Worm (Caenorhabditis elegans): Measurements from ENCODE around the gene T04C9.1.
A peak's percentile ranks its signal among the peaks of the same experiment; 100 is the strongest.

Gene T04C9.1

ce11 chrIII:5949817-5950216 lies 43.2 kb upstream of the T04C9.1 start:
- TF ChIP-seq dpl-1 (GFP tag; optimal IDR thresholded peaks at IDR 0.05) (no peak), nhr-237 (tag; optimal IDR thresholded peaks at IDR 0.05) (no peak), hpl-2 (GFP tag; optimal IDR thresholded peaks at IDR 0.05) (no peak), irx-1 (tag; optimal IDR thresholded peaks at IDR 0.05) (no peak), F16B12.6 (tag; optimal IDR thresholded peaks at IDR 0.05) (no peak), dsc-1 (tag; optimal IDR thresholded peaks at IDR 0.05) (peak; percentile 22), nhr-71 (tag; optimal IDR thresholded peaks at IDR 0.05) (peak; percentile 51), nhr-20 (tag; optimal IDR thresholded peaks at IDR 0.05) (no peak), lin-14 (GFP tag; optimal IDR thresholded peaks at IDR 0.05) (peak; percentile 87), xbp-1 (tag; optimal IDR thresholded peaks at IDR 0.05) (no peak), blmp-1 (tag; optimal IDR thresholded peaks at IDR 0.05) (no peak), pqm-1 (tag; optimal IDR thresholded peaks at IDR 0.05) (no peak), nhr-85 (tag) (no peak), sptf-1 (tag; optimal IDR thresholded peaks at IDR 0.05) (no peak), ets-5 (GFP tag; IDR thresholded peaks at IDR 0.05) (no peak), snpc-4 (tag; optimal IDR thresholded peaks at IDR 0.05) (no peak), skn-1 (tag; optimal IDR thresholded peaks at IDR 0.05) (no peak), ces-1 (GFP tag; optimal IDR thresholded peaks at IDR 0.05) (no peak), elt-2 (tag; optimal IDR thresholded peaks at IDR 0.05) (no peak), elt-3 (tag; optimal IDR thresholded peaks at IDR 0.05) (no peak), alr-1 (tag; optimal IDR thresholded peaks at IDR 0.05; ENCODE audit: borderline replicate concordance) (no peak), ceh-82 (tag; optimal IDR thresholded peaks at IDR 0.05) (peak in 2 of 3 experiments; percentile 12 to 50), efl-1 (optimal IDR thresholded peaks at IDR 0.05) (peak; percentile 21 to 33), efl-1 (GFP tag; optimal IDR thresholded peaks at IDR 0.05 in 1 of 2) (peak in 1 of 2 experiments; percentile 86), aly-2 (tag; optimal IDR thresholded peaks at IDR 0.05) (no peak), swsn-7 (tag; optimal IDR thresholded peaks at IDR 0.05) (peak; percentile 37), sox-4 (tag; optimal IDR thresholded peaks at IDR 0.05) (no peak), aha-1 (tag; optimal IDR thresholded peaks at IDR 0.05) (no peak), grh-1 (GFP tag; IDR thresholded peaks at IDR 0.05) (no peak), ceh-90 (tag; optimal IDR thresholded peaks at IDR 0.05) (no peak), ceh-8 (GFP tag; optimal IDR thresholded peaks at IDR 0.05) (no peak), unc-130 (tag; optimal IDR thresholded peaks at IDR 0.05) (no peak), fkh-4 (tag; optimal IDR thresholded peaks at IDR 0.05; ENCODE audit: borderline replicate concordance) (no peak), nhr-47 (tag; optimal IDR thresholded peaks at IDR 0.05) (peak; percentile 34), rnt-1 (tag; optimal IDR thresholded peaks at IDR 0.05) (peak; percentile 61), jun-1 (tag; optimal IDR thresholded peaks at IDR 0.05) (no peak), pag-3 (tag; optimal IDR thresholded peaks at IDR 0.05; ENCODE audit: borderline replicate concordance, insufficient read depth) (no peak), nhr-77 (tag; optimal IDR thresholded peaks at IDR 0.05) (no peak), ztf-11 (tag; optimal IDR thresholded peaks at IDR 0.05) (no peak), nhr-19 (GFP tag; conservative IDR thresholded peaks at IDR 0.05) (peak; percentile 66), nhr-76 (tag; optimal IDR thresholded peaks at IDR 0.05) (no peak), C16A3.4 (tag; optimal IDR thresholded peaks at IDR 0.05) (no peak), C04F5.9 (tag; optimal IDR thresholded peaks at IDR 0.05) (no peak), lir-3 (tag; optimal IDR thresholded peaks at IDR 0.05; ENCODE audit: poor library complexity) (no peak), hlh-17 (GFP tag; optimal IDR thresholded peaks at IDR 0.05; ENCODE audit: borderline replicate concordance) (no peak), ama-1 (optimal IDR thresholded peaks at IDR 0.05) (no peak), nhr-90 (tag; optimal IDR thresholded peaks at IDR 0.05; ENCODE audit: poor library complexity) (no peak), lsy-2 (tag; optimal IDR thresholded peaks at IDR 0.05) (peak in 1 of 2 experiments; percentile 60), mdl-1 (tag; optimal IDR thresholded peaks at IDR 0.05) (peak in 1 of 2 experiments; percentile 14), unc-30 (tag; optimal IDR thresholded peaks at IDR 0.05) (no peak), nhr-11 (tag; optimal IDR thresholded peaks at IDR 0.05) (no peak), snu-23 (GFP tag; optimal IDR thresholded peaks at IDR 0.05) (peak; percentile 17), fkh-10 (GFP tag; optimal IDR thresholded peaks at IDR 0.05) (peak; percentile 81), ztf-4 (tag; optimal IDR thresholded peaks at IDR 0.05) (no peak)
